Worm (Caenorhabditis elegans) whole organism, L3 larva: ENCODE measurements around the gene ZK355.3.

Experiments used
- R02D3.7 ChIP-seq: fragments of 150-350 bp; optimal IDR thresholded peaks from 2 replicates; lab custom pipeline; 2014; ENCODE audit warnings: missing biosample characterization, missing genetic modification characterization
- ama-1 ChIP-seq: fragments of 150-350 bp; optimal IDR thresholded peaks from 2 replicates; lab custom pipeline; 2018
- hmg-11 ChIP-seq: sonication (generic microtip); optimal IDR thresholded peaks from 2 replicates; lab custom pipeline; 2016; ENCODE audit warnings: missing genetic modification characterization, missing compliant biosample characterization
- lsy-12 ChIP-seq: sonication (generic microtip); optimal IDR thresholded peaks from 2 replicates; lab custom pipeline; 2016; ENCODE audit warnings: mild to moderate bottlenecking, missing genetic modification characterization, missing compliant biosample characterization
- nfya-1 ChIP-seq: sonication (generic microtip); optimal IDR thresholded peaks from 2 replicates; lab custom pipeline; 2017; ENCODE audit warnings: missing genetic modification characterization, mild to moderate bottlenecking, missing compliant biosample characterization, antibody characterized with exemption, moderate library complexity; ENCODE audit not compliant: insufficient read depth
- pqm-1 ChIP-seq: fragments of 150-350 bp; optimal IDR thresholded peaks from 2 replicates; lab custom pipeline; 2017; ENCODE audit warnings: missing biosample characterization, missing genetic modification characterization, inconsistent platforms
- snpc-4 ChIP-seq: fragments of 150-350 bp; optimal IDR thresholded peaks from 2 replicates; lab custom pipeline; 2014; ENCODE audit warnings: missing biosample characterization, missing genetic modification characterization
- tbx-2 ChIP-seq: sonication (generic microtip); optimal IDR thresholded peaks from 2 replicates; lab custom pipeline; 2016; ENCODE audit warnings: mild to moderate bottlenecking, missing genetic modification characterization, missing compliant biosample characterization

DNA sequence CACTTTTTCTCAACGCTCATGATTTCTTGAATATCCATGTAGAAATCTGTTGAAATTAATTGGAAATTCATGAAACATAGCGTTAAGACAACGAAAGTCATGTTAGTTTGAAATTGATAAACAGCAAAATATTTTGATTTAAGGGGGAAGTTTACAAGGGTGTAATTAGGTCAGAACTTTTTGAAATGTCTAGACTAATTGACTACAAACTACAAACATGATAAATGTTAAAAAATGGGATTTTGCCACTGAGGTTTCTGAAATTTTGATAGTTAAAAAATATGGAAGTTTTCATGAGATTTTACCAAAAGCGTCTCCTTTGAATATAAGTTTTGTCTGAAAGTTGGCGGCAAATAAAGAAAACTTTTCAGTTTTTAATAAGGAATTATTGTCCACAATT is 10.4 kb upstream of the ZK355.3 start, which contains the start of gene irld-65:
- no peak for TF ChIP-seq snpc-4 (tag; lab: Kevin White, UChicago)
- TF ChIP-seq ama-1 (lab: Kevin White, UChicago), result no peak
- TF ChIP-seq R02D3.7 (tag; lab: Kevin White, UChicago), result no peak
- no peak for TF ChIP-seq lsy-12
- TF ChIP-seq nfya-1 (tag; lab: Kevin White, UChicago), result no peak
- TF ChIP-seq hmg-11 (tag; lab: Kevin White, UChicago), result no peak
- TF ChIP-seq pqm-1 (tag; lab: Kevin White, UChicago), result no peak
- TF ChIP-seq tbx-2 (tag; lab: Kevin White, UChicago), result no peak
